Fruit fly (Drosophila melanogaster) whole organism, embryonic: ENCODE results near the gene lqfR.

Experiments
- Antp ChIP-seq: fragments of 200-800 bp; sonication (Bioruptor generic); optimal IDR thresholded peaks from 3 replicates; lab custom pipeline; 2016; ENCODE audit warnings: missing biosample characterization, missing genetic modification characterization
- Awh ChIP-seq: fragments of 200-800 bp; sonication (Bioruptor generic); IDR thresholded peaks from 2 replicates; pipeline ENCODE4, ENCODE4 v1.3.6; 2022; ENCODE audit warnings: missing biosample characterization, missing genetic modification characterization
- CG1024 ChIP-seq: fragments of 200-800 bp; sonication (Bioruptor generic); IDR thresholded peaks from 2 replicates; pipeline ENCODE4 v1.3.6; 2022; ENCODE audit warnings: missing biosample characterization, missing genetic modification characterization
- CG11085 ChIP-seq: fragments of 200-800 bp; sonication (Bioruptor generic); IDR thresholded peaks from 2 replicates; pipeline ENCODE4 v1.3.6; 2022; ENCODE audit warnings: missing biosample characterization, missing genetic modification characterization
- CG12942 ChIP-seq: fragments of 200-800 bp; sonication (Bioruptor generic); optimal IDR thresholded peaks from 3 replicates; lab custom pipeline; 2016; ENCODE audit warnings: missing biosample characterization, missing genetic modification characterization
- CG14014 ChIP-seq: fragments of 200-800 bp; sonication (Bioruptor generic); IDR thresholded peaks from 2 replicates; pipeline ENCODE4 v1.3.6; 2022; ENCODE audit warnings: missing biosample characterization, missing genetic modification characterization
- CG15696 ChIP-seq: fragments of 200-800 bp; sonication (Bioruptor generic); optimal IDR thresholded peaks from 2 replicates; lab custom pipeline; 2019; ENCODE audit warnings: missing biosample characterization, mild to moderate bottlenecking, missing genetic modification characterization, moderate library complexity
- CG17568 ChIP-seq: fragments of 200-800 bp; sonication (Bioruptor generic); optimal IDR thresholded peaks from 2 replicates; lab custom pipeline; 2018; ENCODE audit warnings: missing biosample characterization, mild to moderate bottlenecking, missing genetic modification characterization, moderate library complexity
- CG17912 ChIP-seq: fragments of 200-800 bp; sonication (Bioruptor generic); optimal IDR thresholded peaks from 2 replicates; lab custom pipeline; 2018; ENCODE audit warnings: missing biosample characterization, mild to moderate bottlenecking, missing genetic modification characterization
- CG2116 ChIP-seq: fragments of 200-800 bp; sonication (Bioruptor generic); optimal IDR thresholded peaks from 3 replicates; lab custom pipeline; 2018; ENCODE audit warnings: missing biosample characterization, mild to moderate bottlenecking, missing genetic modification characterization
- CG31388 ChIP-seq: fragments of 200-800 bp; sonication (Bioruptor generic); optimal IDR thresholded peaks from 2 replicates; lab custom pipeline; 2016; ENCODE audit warnings: missing biosample characterization, missing genetic modification characterization
- CG4404 ChIP-seq: fragments of 200-800 bp; sonication (Bioruptor generic); IDR thresholded peaks from 2 replicates; pipeline ENCODE4 v1.3.6; 2022; ENCODE audit warnings: missing biosample characterization, missing genetic modification characterization
- CG6175 ChIP-seq: fragments of 200-800 bp; sonication (Bioruptor generic); IDR thresholded peaks from 3 replicates; pipeline ENCODE4 v1.3.6; 2022; ENCODE audit warnings: missing biosample characterization, missing genetic modification characterization
- CG6791 ChIP-seq: fragments of 200-800 bp; sonication (Bioruptor generic); IDR thresholded peaks from 3 replicates; pipeline ENCODE4 v1.3.6; 2022; ENCODE audit warnings: missing biosample characterization, missing genetic modification characterization; ENCODE audit not compliant: partially characterized antibody
- CG7357 ChIP-seq: fragments of 200-800 bp; sonication (Bioruptor generic); IDR thresholded peaks from 3 replicates; pipeline ENCODE4 v1.3.6; 2022; ENCODE audit warnings: missing biosample characterization, missing genetic modification characterization
- CG8478 ChIP-seq: fragments of >200 bp; optimal IDR thresholded peaks from 2 replicates; lab custom pipeline; 2018
- D19A ChIP-seq: fragments of 200-800 bp; optimal IDR thresholded peaks from 3 replicates; lab custom pipeline; 2019; ENCODE audit warnings: missing biosample characterization, mild to moderate bottlenecking, missing genetic modification characterization, moderate library complexity
- D19B ChIP-seq: fragments of 200-800 bp; sonication (Bioruptor generic); optimal IDR thresholded peaks from 2 replicates; lab custom pipeline; 2017; ENCODE audit warnings: missing biosample characterization, mild to moderate bottlenecking, missing genetic modification characterization
- Dad ChIP-seq: fragments of 200-800 bp; sonication (Bioruptor generic); optimal IDR thresholded peaks from 3 replicates; lab custom pipeline; 2016; ENCODE audit warnings: missing biosample characterization, missing genetic modification characterization
- Fer1 ChIP-seq: fragments of 200-800 bp; sonication (Bioruptor generic); optimal IDR thresholded peaks from 2 replicates; lab custom pipeline; 2017; ENCODE audit warnings: missing biosample characterization, mild to moderate bottlenecking, missing genetic modification characterization
- HLH4C ChIP-seq: fragments of 200-800 bp; sonication (Bioruptor generic); IDR thresholded peaks from 3 replicates; pipeline ENCODE4 v1.3.6; 2022; ENCODE audit warnings: missing biosample characterization, missing genetic modification characterization; ENCODE audit not compliant: partially characterized antibody
- Hmx ChIP-seq: fragments of 200-800 bp; sonication (Bioruptor generic); optimal IDR thresholded peaks from 2 replicates; lab custom pipeline; 2016; ENCODE audit warnings: missing biosample characterization, missing genetic modification characterization
- Jarid2 ChIP-seq: fragments of 200-800 bp; sonication (Bioruptor generic); optimal IDR thresholded peaks from 3 replicates; lab custom pipeline; 2017; ENCODE audit warnings: mild to moderate bottlenecking, missing biosample characterization, missing genetic modification reagents, missing genetic modification characterization
- Kr ChIP-seq: fragments of 200-800 bp; sonication (Bioruptor generic); optimal IDR thresholded peaks from 2 replicates; lab custom pipeline; 2017; ENCODE audit warnings: missing biosample characterization, mild to moderate bottlenecking, missing genetic modification characterization
- Mrtf ChIP-seq: fragments of 200-800 bp; sonication (Bioruptor generic); IDR thresholded peaks from 3 replicates; pipeline ENCODE4 v1.3.6; 2022; ENCODE audit warnings: missing biosample characterization, missing genetic modification characterization
- Nf-YB ChIP-seq: fragments of 200-800 bp; sonication (Bioruptor generic); optimal IDR thresholded peaks from 3 replicates; lab custom pipeline; 2019; ENCODE audit warnings: missing biosample characterization, mild to moderate bottlenecking, missing genetic modification characterization, moderate library complexity
- Rfx ChIP-seq: fragments of 200-800 bp; sonication (Bioruptor generic); IDR thresholded peaks from 2 replicates; pipeline ENCODE4 v1.3.6; 2022; ENCODE audit warnings: missing biosample characterization, missing genetic modification characterization
- Side ChIP-seq: fragments of 200-800 bp; sonication (Bioruptor generic); optimal IDR thresholded peaks from 2 replicates; lab custom pipeline; 2016; ENCODE audit warnings: missing biosample characterization, missing genetic modification characterization
- abd-A ChIP-seq: fragments of 200-800 bp; sonication (Bioruptor generic); optimal IDR thresholded peaks from 3 replicates; lab custom pipeline; 2019; ENCODE audit warnings: missing biosample characterization, mild to moderate bottlenecking, missing genetic modification characterization, moderate library complexity
- amos ChIP-seq: fragments of 200-800 bp; sonication (Bioruptor generic); IDR thresholded peaks from 2 replicates; pipeline ENCODE4 v1.3.6; 2022; ENCODE audit warnings: missing biosample characterization, missing genetic modification characterization; ENCODE audit not compliant: partially characterized antibody
- cg ChIP-seq: fragments of 200-800 bp; sonication (Bioruptor generic); optimal IDR thresholded peaks from 3 replicates; lab custom pipeline; 2019; ENCODE audit warnings: missing biosample characterization, mild to moderate bottlenecking, missing genetic modification characterization, moderate library complexity
- crc ChIP-seq: fragments of 200-800 bp; sonication (Bioruptor generic); optimal IDR thresholded peaks from 2 replicates; lab custom pipeline; 2016; ENCODE audit warnings: missing biosample characterization, missing genetic modification characterization
- dysf ChIP-seq: fragments of 200-800 bp; sonication (Bioruptor generic); IDR thresholded peaks from 3 replicates; pipeline ENCODE4 v1.3.6; 2022; ENCODE audit warnings: missing biosample characterization, missing genetic modification characterization
- fd64A ChIP-seq: fragments of 200-800 bp; sonication (Bioruptor generic); optimal IDR thresholded peaks from 3 replicates; lab custom pipeline; 2018; ENCODE audit warnings: missing biosample characterization, mild to moderate bottlenecking, missing genetic modification characterization
- lbe ChIP-seq: fragments of 200-800 bp; sonication (Bioruptor generic); optimal IDR thresholded peaks from 2 replicates; lab custom pipeline; 2016; ENCODE audit warnings: missing biosample characterization, mild to moderate bottlenecking, missing genetic modification characterization
- nerfin-2 ChIP-seq: fragments of 200-800 bp; sonication (Bioruptor generic); IDR thresholded peaks from 2 replicates; pipeline ENCODE4 v1.3.6; 2022; ENCODE audit warnings: missing biosample characterization, missing genetic modification characterization; ENCODE audit not compliant: partially characterized antibody
- onecut ChIP-seq: fragments of 200-800 bp; sonication (Bioruptor generic); IDR thresholded peaks from 2 replicates; pipeline ENCODE4 v1.3.6; 2022; ENCODE audit warnings: missing biosample characterization, missing genetic modification characterization
- prd ChIP-seq, 3 experiments: fragments of >200 bp in 2 of 3; fragments of 200-800 bp in 1 of 3; sonication (Bioruptor generic) in 1 of 3; optimal IDR thresholded peaks in 2 of 3; IDR thresholded peaks in 1 of 3; 2 replicates in 2 of 3; 3 replicates in 1 of 3; pipeline versions ENCODE4 v1.3.6 to Lab custom; 2017 to 2022; ENCODE audit warnings: missing biosample characterization in 1 of 3, missing genetic modification characterization in 1 of 3
- pros ChIP-seq: fragments of 200-800 bp; sonication (Bioruptor generic); optimal IDR thresholded peaks from 3 replicates; lab custom pipeline; 2019; ENCODE audit warnings: missing biosample characterization, mild to moderate bottlenecking, missing genetic modification characterization, moderate library complexity
- run ChIP-seq: fragments of 200-800 bp; sonication (Bioruptor generic); optimal IDR thresholded peaks from 3 replicates; lab custom pipeline; 2018; ENCODE audit warnings: missing biosample characterization, mild to moderate bottlenecking, missing genetic modification characterization
- sd ChIP-seq: fragments of 200-800 bp; sonication (Bioruptor generic); optimal IDR thresholded peaks from 3 replicates; lab custom pipeline; 2018; ENCODE audit warnings: missing biosample characterization, mild to moderate bottlenecking, missing genetic modification characterization, moderate library complexity
- sens ChIP-seq: fragments of 200-800 bp; sonication (Bioruptor generic); peaks from one replicate; lab custom pipeline; 2016; ENCODE audit warnings: missing biosample characterization, missing genetic modification characterization
- shn ChIP-seq: fragments of 200-800 bp; sonication (Bioruptor generic); optimal IDR thresholded peaks from 3 replicates; lab custom pipeline; 2016; ENCODE audit warnings: missing biosample characterization, missing genetic modification characterization
- sna ChIP-seq: fragments of 200-800 bp; sonication (Bioruptor generic); IDR thresholded peaks from 2 replicates; pipeline ENCODE4 v1.3.6; 2022; ENCODE audit warnings: missing biosample characterization, missing genetic modification characterization; ENCODE audit not compliant: partially characterized antibody
- tap ChIP-seq: fragments of 200-800 bp; optimal IDR thresholded peaks from 3 replicates; lab custom pipeline; 2019; ENCODE audit warnings: missing biosample characterization, mild to moderate bottlenecking, missing genetic modification characterization, moderate library complexity
- tin ChIP-seq: fragments of 200-800 bp; sonication (Bioruptor generic); optimal IDR thresholded peaks from 3 replicates; lab custom pipeline; 2016; ENCODE audit warnings: missing biosample characterization, missing genetic modification characterization
- tna ChIP-seq: fragments of 200-800 bp; sonication (Bioruptor generic); IDR thresholded peaks from 2 replicates; pipeline ENCODE4 v1.3.6; 2022; ENCODE audit warnings: missing biosample characterization, missing genetic modification characterization; ENCODE audit not compliant: partially characterized antibody
- tx ChIP-seq: fragments of 200-800 bp; sonication (Bioruptor generic); optimal IDR thresholded peaks from 2 replicates; lab custom pipeline; 2016; ENCODE audit warnings: missing biosample characterization, missing genetic modification characterization
- vfl ChIP-seq: fragments of 200-800 bp; sonication (Bioruptor generic); optimal IDR thresholded peaks from 2 replicates; lab custom pipeline; 2016; ENCODE audit warnings: missing biosample characterization, missing genetic modification characterization
- wdn ChIP-seq: fragments of 200-800 bp; sonication (Bioruptor generic); IDR thresholded peaks from 2 replicates; pipeline ENCODE4 v1.3.6; 2022; ENCODE audit warnings: missing biosample characterization, missing genetic modification characterization
- wor ChIP-seq: fragments of 200-800 bp; sonication (Bioruptor generic); IDR thresholded peaks from 2 replicates; pipeline ENCODE4 v1.3.6; 2022; ENCODE audit warnings: missing biosample characterization, missing genetic modification characterization

lqfR gene

DNA sequence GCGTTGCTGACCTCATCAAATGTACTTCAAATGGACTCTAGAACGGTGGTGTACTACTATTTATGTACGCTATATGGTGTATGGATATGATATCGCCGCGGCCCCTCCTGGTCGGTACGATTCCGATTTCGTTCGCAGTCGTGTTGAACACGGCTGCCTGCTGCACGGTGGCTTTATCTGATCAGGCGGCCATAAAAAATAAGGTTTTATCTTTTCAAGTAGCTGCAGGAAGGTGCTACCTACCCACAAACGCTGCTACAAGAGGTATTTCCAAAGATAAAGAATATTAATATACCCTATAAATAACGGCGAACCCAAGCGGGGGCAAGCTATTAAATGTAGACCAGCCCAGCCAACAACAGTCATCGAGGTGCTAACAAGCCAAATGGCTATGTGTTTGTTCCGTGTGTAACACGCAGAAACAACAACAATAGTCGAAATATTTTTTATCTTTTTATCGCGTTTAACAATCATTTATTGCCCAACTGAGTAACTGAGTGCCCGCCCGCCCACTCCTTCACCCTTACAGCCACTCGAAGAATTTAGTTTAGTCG is 38.8 kb downstream of the lqfR start:
- TF ChIP-seq abd-A (tag; lab: Kevin White, UChicago) (no peak), CG11085 (GFP tag; lab: Robert Waterston, UW) (no peak), crc (GFP tag; lab: Kevin White, UChicago) (no peak), Nf-YB (peak; percentile 23), Awh (GFP tag; lab: Robert Waterston, UW) (no peak), CG1024 (GFP tag; lab: Robert Waterston, UW) (no peak), prd (optimal IDR thresholded peaks at IDR 0.05; lab: Kevin White, UChicago) (no peak), prd (GFP tag; IDR thresholded peaks at IDR 0.05; lab: Robert Waterston, UW) (no peak), sna (GFP tag; lab: Robert Waterston, UW) (no peak), D19B (GFP tag; lab: Kevin White, UChicago) (peak; percentile 23), tx (GFP tag; lab: Kevin White, UChicago) (no peak), Jarid2 (GFP tag; lab: Kevin White, UChicago) (no peak), onecut (no peak), Dad (GFP tag; lab: Kevin White, UChicago) (no peak), Side (GFP tag; lab: Kevin White, UChicago) (no peak), CG2116 (GFP tag; lab: Kevin White, UChicago) (no peak), CG8478 (peak; percentile 5), tin (GFP tag; lab: Kevin White, UChicago) (no peak), Mrtf (GFP tag; lab: Robert Waterston, UW) (no peak), fd64A (GFP tag; lab: Kevin White, UChicago) (no peak), shn (GFP tag; lab: Kevin White, UChicago) (no peak), CG6791 (GFP tag; lab: Robert Waterston, UW) (no peak), HLH4C (GFP tag; lab: Robert Waterston, UW) (no peak), CG12942 (GFP tag; lab: Kevin White, UChicago) (no peak), dysf (no peak), Antp (GFP tag; lab: Kevin White, UChicago) (no peak), amos (GFP tag; lab: Robert Waterston, UW) (no peak), tap (tag; lab: Kevin White, UChicago) (no peak), CG17568 (no peak), nerfin-2 (GFP tag; lab: Robert Waterston, UW) (no peak), cg (GFP tag; lab: Kevin White, UChicago) (no peak), wdn (no peak), CG6175 (GFP tag; lab: Robert Waterston, UW) (0 out of 3 replicates have a peak, but pooled peaks have one; percentile 25), tna (no peak), Fer1 (GFP tag; lab: Kevin White, UChicago) (no peak), CG14014 (GFP tag; lab: Robert Waterston, UW) (no peak), wor (GFP tag; lab: Robert Waterston, UW) (no peak), CG17912 (GFP tag; lab: Kevin White, UChicago) (no peak), sd (tag; lab: Kevin White, UChicago) (peak; percentile 75), vfl (GFP tag; lab: Kevin White, UChicago) (no peak), lbe (no peak), sens (GFP tag; lab: Kevin White, UChicago) (peak; percentile 56), CG7357 (GFP tag; lab: Robert Waterston, UW) (no peak), Kr (GFP tag; lab: Kevin White, UChicago) (no peak), Rfx (no peak), CG4404 (no peak), Hmx (GFP tag; lab: Kevin White, UChicago) (no peak), pros (GFP tag; lab: Kevin White, UChicago) (no peak), run (tag; lab: Kevin White, UChicago) (peak; percentile 21), D19A (peak; percentile 60), CG31388 (GFP tag; lab: Kevin White, UChicago) (no peak), CG15696 (tag; lab: Kevin White, UChicago) (no peak)
